Worm (Caenorhabditis elegans) whole organism, early embryonic: ENCODE results near the gene sgo-1.

Experiments
- B0310.2 ChIP-seq: sonication (generic microtip); optimal IDR thresholded peaks from 2 replicates; lab custom pipeline; 2016; ENCODE audit warnings: mild to moderate bottlenecking, missing genetic modification characterization, missing compliant biosample characterization
- F13C5.2 ChIP-seq: sonication (generic microtip); optimal IDR thresholded peaks from 2 replicates; lab custom pipeline; 2017; ENCODE audit warnings: mild to moderate bottlenecking, missing genetic modification characterization, inconsistent platforms, missing compliant biosample characterization
- aly-1 ChIP-seq: sonication (generic microtip); optimal IDR thresholded peaks from 2 replicates; lab custom pipeline; 2016; ENCODE audit warnings: missing genetic modification characterization, missing compliant biosample characterization
- ama-1 ChIP-seq: fragments of 150-350 bp; optimal IDR thresholded peaks from 2 replicates; lab custom pipeline; 2014
- ceh-13 ChIP-seq: fragments of 200-800 bp; sonication (Bioruptor generic); optimal IDR thresholded peaks from 2 replicates; lab custom pipeline; 2018; ENCODE audit warnings: mild to moderate bottlenecking, missing genetic modification characterization, missing compliant biosample characterization
- ceh-36 ChIP-seq: sonication (generic microtip); optimal IDR thresholded peaks from 2 replicates; lab custom pipeline; 2016; ENCODE audit warnings: missing genetic modification characterization, inconsistent platforms, missing compliant biosample characterization
- ets-7 ChIP-seq: sonication (generic microtip); optimal IDR thresholded peaks from 2 replicates; lab custom pipeline; 2016; ENCODE audit warnings: missing genotype, missing genetic modification characterization, missing compliant biosample characterization
- flt-1 ChIP-seq: fragments of 200-800 bp; sonication (Bioruptor generic); IDR thresholded peaks from 2 replicates; pipeline ENCODE4 v1.3.6; 2022; ENCODE audit warnings: missing genetic modification characterization, missing compliant biosample characterization
- hmbx-1 ChIP-seq: sonication (generic microtip); optimal IDR thresholded peaks from 2 replicates; lab custom pipeline; 2016; ENCODE audit warnings: mild to moderate bottlenecking, missing genetic modification characterization, missing compliant biosample characterization
- hmg-4 ChIP-seq: fragments of 200-800 bp; sonication (Bioruptor generic); optimal IDR thresholded peaks from 2 replicates; lab custom pipeline; 2018; ENCODE audit warnings: mild to moderate bottlenecking, missing genetic modification characterization, missing compliant biosample characterization
- hnd-1 ChIP-seq: sonication (generic microtip); optimal IDR thresholded peaks from 2 replicates; lab custom pipeline; 2016; ENCODE audit warnings: missing genetic modification characterization, missing compliant biosample characterization
- pes-1 ChIP-seq: fragments of 200-800 bp; sonication (Bioruptor generic); IDR thresholded peaks from 2 replicates; pipeline ENCODE4 v1.3.6; 2022; ENCODE audit warnings: missing genetic modification reagents, missing genetic modification characterization, missing compliant biosample characterization
- scrt-1 ChIP-seq: fragments of 200-800 bp; sonication (Bioruptor generic); IDR thresholded peaks from 2 replicates; pipeline ENCODE4 v1.3.6; 2022; ENCODE audit warnings: missing genetic modification characterization, missing compliant biosample characterization
- sea-1 ChIP-seq: fragments of 200-800 bp; sonication (Bioruptor generic); conservative IDR thresholded peaks from 2 replicates; pipeline ENCODE4 v1.3.6; 2022; ENCODE audit warnings: missing genetic modification characterization, missing compliant biosample characterization
- tbx-11 ChIP-seq: fragments of 200-800 bp; sonication (Bioruptor generic); IDR thresholded peaks from 2 replicates; pipeline ENCODE4 v1.3.6; 2022; ENCODE audit warnings: missing genetic modification characterization, missing compliant biosample characterization
- tbx-37 ChIP-seq: fragments of 200-800 bp; sonication (Bioruptor generic); conservative IDR thresholded peaks from 2 replicates; pipeline ENCODE4 v1.3.6; 2022; ENCODE audit warnings: missing genetic modification reagents, missing genetic modification characterization, missing compliant biosample characterization
- tra-4 ChIP-seq: sonication (generic microtip); optimal IDR thresholded peaks from 2 replicates; lab custom pipeline; 2017; ENCODE audit warnings: missing genetic modification characterization, missing compliant biosample characterization

sgo-1 gene

DNA sequence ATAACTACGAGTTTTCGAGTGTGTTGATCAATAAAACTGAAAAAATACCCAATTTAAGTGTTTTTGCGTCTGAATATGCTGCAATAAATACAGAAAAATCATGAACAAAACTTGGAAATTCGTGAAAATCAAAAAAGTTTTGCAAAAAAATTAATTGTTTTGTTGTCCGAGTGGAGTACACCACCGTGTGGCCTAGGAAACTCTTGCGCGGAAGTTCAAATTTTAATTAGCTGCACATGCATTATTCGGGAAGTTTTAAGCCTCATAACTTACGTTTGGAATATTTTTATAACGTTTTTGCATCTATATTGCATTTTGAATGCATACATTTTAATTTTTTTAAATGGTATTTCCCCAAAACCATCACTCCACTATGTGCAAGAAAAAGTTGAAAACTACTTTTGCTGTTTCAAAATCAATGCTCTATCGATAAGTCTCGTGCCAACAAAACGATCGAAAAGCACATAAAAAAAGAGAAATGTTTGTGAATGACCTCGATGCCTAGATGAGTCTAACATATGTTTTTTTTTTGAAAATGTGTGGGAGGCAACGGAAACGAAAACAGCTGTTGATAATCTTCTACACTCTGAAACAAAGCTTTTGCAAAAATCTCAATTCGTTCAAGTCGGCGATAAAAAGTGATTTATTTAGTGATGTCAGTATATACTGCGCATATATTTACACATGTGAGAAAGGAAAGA, 20.3 kb upstream of the sgo-1 start:
- TF ChIP-seq ama-1 (lab: Kevin White, UChicago) = no peak
- no peak for TF ChIP-seq tbx-11 (GFP tag; lab: Robert Waterston, UW)

DNA sequence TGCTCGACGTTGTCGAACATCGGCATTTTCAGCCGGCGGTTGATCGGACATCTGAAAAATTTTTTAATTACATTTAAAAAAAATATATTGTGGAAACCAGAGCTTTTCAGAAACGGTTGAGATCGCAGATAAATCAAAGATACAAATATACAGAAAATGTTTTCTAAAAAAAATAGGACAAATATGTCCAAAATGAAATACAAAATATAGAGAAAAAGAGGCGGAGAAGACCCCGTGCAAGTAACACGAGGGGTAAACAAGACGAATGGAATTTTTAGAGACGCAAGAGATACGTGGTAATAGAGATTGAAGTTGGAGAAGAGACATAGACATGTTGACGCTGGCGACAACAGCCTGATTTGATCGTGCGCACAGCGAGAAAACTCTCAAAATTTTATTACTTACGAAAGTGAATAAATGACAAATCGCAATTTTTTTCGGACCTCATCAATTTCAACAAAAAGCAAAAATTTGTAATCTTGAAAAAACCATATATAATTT, 19.5 kb upstream of the sgo-1 start, which contains the start of gene cdgs-1:
cdgs-1 (minus strand) TSS at position 51 of the 501 bp plus-strand sequence.
- TF ChIP-seq ceh-36 (tag; lab: Kevin White, UChicago) (no peak), sea-1 (no peak), tbx-11 (GFP tag; lab: Robert Waterston, UW) (no peak), scrt-1 (GFP tag; lab: Robert Waterston, UW) (no peak), flt-1 (GFP tag; lab: Robert Waterston, UW) (no peak), hnd-1 (no peak), hmbx-1 (tag; lab: Kevin White, UChicago) (no peak), tra-4 (no peak), ets-7 (no peak), tbx-37 (GFP tag; lab: Robert Waterston, UW) (no peak), F13C5.2 (tag; lab: Kevin White, UChicago) (no peak), ceh-13 (GFP tag; lab: Kevin White, UChicago) (no peak), hmg-4 (GFP tag; lab: Kevin White, UChicago) (no peak), B0310.2 (tag; lab: Kevin White, UChicago) (no peak), aly-1 (tag; lab: Kevin White, UChicago) (no peak), ama-1 (lab: Kevin White, UChicago) (no peak), pes-1 (GFP tag; lab: Robert Waterston, UW) (no peak)

ce11 chrIV:7812709-7813108, 16.4 kb upstream of the sgo-1 start, which contains the start of gene zgpa-1:
TSS of gene zgpa-1 (minus strand) at chrIV:7812809.
- TF ChIP-seq scrt-1 (GFP tag; lab: Robert Waterston, UW) (no peak), ceh-13 (GFP tag; lab: Kevin White, UChicago) (no peak), aly-1 (tag; lab: Kevin White, UChicago) (no peak), tra-4 (no peak), hnd-1 (no peak), flt-1 (GFP tag; lab: Robert Waterston, UW) (no peak), ets-7 (no peak), pes-1 (GFP tag; lab: Robert Waterston, UW) (no peak), hmg-4 (GFP tag; lab: Kevin White, UChicago) (no peak), B0310.2 (tag; lab: Kevin White, UChicago) (no peak), ama-1 (lab: Kevin White, UChicago) (no peak), ceh-36 (tag; lab: Kevin White, UChicago) (no peak), tbx-11 (GFP tag; lab: Robert Waterston, UW) (no peak), tbx-37 (GFP tag; lab: Robert Waterston, UW) (no peak), F13C5.2 (tag; lab: Kevin White, UChicago) (no peak), hmbx-1 (tag; lab: Kevin White, UChicago) (no peak), sea-1 (no peak)

DNA sequence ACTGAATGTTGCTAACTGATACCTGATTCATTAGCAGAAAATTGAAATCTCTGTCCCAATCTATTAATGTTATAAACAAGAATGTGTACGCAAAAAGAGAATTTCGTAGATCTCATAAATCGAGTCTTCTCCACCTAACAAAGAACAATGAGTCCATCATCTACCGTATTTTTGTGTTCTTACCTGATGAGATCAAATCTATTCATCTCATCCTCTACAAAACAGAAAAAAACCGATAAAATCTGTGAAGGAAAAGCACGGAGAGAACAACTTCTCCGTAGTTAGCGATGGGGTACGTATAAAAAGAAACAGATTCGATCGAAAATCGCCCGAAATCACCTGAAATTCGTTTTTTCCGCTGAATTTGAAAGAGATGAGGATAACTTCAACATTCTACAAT, 12.3 kb upstream of the sgo-1 start, which contains the start of gene C33H5.1:
C33H5.1 (plus strand) TSS at position 330 of the 400 bp plus-strand sequence.
- TF ChIP-seq B0310.2 (tag; lab: Kevin White, UChicago) = no peak
- no peak for TF ChIP-seq ceh-36 (tag; lab: Kevin White, UChicago)
- TF ChIP-seq scrt-1 (GFP tag; lab: Robert Waterston, UW) = no peak
- no peak for TF ChIP-seq sea-1
- TF ChIP-seq aly-1 (tag; lab: Kevin White, UChicago) = no peak
- TF ChIP-seq flt-1 (GFP tag; lab: Robert Waterston, UW) = no peak
- TF ChIP-seq hmbx-1 (tag; lab: Kevin White, UChicago) = no peak

- no peak for TF ChIP-seq hmg-4 (GFP tag; lab: Kevin White, UChicago)
- no peak for TF ChIP-seq ama-1 (lab: Kevin White, UChicago)
- no peak for TF ChIP-seq ceh-13 (GFP tag; lab: Kevin White, UChicago)
- TF ChIP-seq sea-1 = no peak
Measured at ce11 chrIV:7804740-7805139, 8.5 kb upstream of the sgo-1 start, which contains the start of gene C33H5.2. TSS of gene C33H5.2 (plus strand) at chrIV:7805040.

ce11 chrIV:7803250-7803649, 7.0 kb upstream of the sgo-1 start, which contains the start of gene C33H5.16:
TSS of gene C33H5.16 (minus strand) at chrIV:7803350.
- TF ChIP-seq hmbx-1 (tag; lab: Kevin White, UChicago) = no peak
- TF ChIP-seq F13C5.2 (tag; lab: Kevin White, UChicago) = no peak
- TF ChIP-seq B0310.2 (tag; lab: Kevin White, UChicago) = no peak
- no peak for TF ChIP-seq hmg-4 (GFP tag; lab: Kevin White, UChicago)
- TF ChIP-seq ama-1 (lab: Kevin White, UChicago) = no peak
- TF ChIP-seq ceh-13 (GFP tag; lab: Kevin White, UChicago) = no peak
- TF ChIP-seq pes-1 (GFP tag; lab: Robert Waterston, UW) = no peak
- no peak for TF ChIP-seq scrt-1 (GFP tag; lab: Robert Waterston, UW)
- TF ChIP-seq tra-4 = no peak
- TF ChIP-seq ceh-36 (tag; lab: Kevin White, UChicago) = no peak
- TF ChIP-seq tbx-37 (GFP tag; lab: Robert Waterston, UW) = no peak
- TF ChIP-seq ets-7 = no peak
- no peak for TF ChIP-seq aly-1 (tag; lab: Kevin White, UChicago)
- TF ChIP-seq sea-1 = no peak

DNA sequence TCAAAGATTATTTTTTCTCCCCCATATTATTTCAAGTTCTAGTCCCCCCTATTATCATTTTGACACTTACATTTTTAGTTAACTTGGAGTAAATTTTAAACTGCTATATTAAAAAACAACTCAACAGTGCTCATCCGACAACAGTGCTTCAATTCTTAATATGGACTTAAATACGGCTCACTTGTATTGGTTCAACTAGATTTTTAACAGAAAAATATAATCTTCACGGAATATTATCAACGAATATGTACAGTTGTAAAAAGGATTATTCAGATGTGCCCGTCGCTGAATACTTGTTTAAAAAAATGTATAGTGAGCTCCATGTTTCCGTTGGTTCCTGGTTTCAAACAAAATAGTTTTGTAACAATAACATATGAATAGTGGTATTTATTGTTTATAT, 4.1 kb upstream of the sgo-1 start:
- TF ChIP-seq pes-1 (GFP tag; lab: Robert Waterston, UW) (no peak), flt-1 (GFP tag; lab: Robert Waterston, UW) (no peak), tbx-37 (GFP tag; lab: Robert Waterston, UW) (no peak), hmbx-1 (tag; lab: Kevin White, UChicago) (no peak), B0310.2 (tag; lab: Kevin White, UChicago) (no peak), ama-1 (lab: Kevin White, UChicago) (no peak), sea-1 (no peak), tra-4 (no peak), F13C5.2 (tag; lab: Kevin White, UChicago) (no peak), ets-7 (no peak), scrt-1 (GFP tag; lab: Robert Waterston, UW) (no peak), ceh-13 (GFP tag; lab: Kevin White, UChicago) (no peak), aly-1 (tag; lab: Kevin White, UChicago) (no peak), hmg-4 (GFP tag; lab: Kevin White, UChicago) (no peak), hnd-1 (no peak), tbx-11 (GFP tag; lab: Robert Waterston, UW) (no peak), ceh-36 (tag; lab: Kevin White, UChicago) (no peak)
